Fruit fly (Drosophila melanogaster): ENCODE data around the gene yip2.

DNA sequence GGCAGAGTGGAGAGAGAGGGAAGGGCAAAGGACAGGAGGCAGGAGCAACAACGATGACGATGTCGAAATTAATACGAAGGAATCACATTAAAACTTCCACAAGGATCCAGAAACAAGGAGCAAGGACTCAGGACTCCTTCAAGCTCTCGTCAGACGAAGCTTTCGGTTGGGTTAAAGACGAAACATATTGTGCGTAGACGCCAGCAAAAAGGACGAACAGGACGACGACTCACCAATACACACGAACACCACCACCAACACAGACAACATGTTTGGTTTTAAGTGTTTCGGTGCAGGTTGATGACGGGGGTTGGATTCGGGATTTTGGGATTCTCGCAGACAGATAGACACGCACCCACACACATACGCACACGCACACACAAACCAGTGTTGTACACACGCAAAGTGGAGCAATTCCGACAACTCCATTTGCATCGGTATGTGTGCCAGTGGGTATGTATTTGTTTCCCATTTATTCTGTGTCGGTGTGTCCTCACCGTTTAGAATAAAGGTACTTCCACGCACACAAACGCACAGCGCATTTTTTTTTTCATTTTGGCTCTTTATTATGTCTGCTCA, 32.6 kb upstream of the yip2 start:
- TF ChIP-seq CG16779 (tag; optimal IDR thresholded peaks at IDR 0.05) (no peak), Blimp-1 (GFP tag; optimal IDR thresholded peaks at IDR 0.05) (no peak), svp (GFP tag) (no peak), fkh (GFP tag; optimal IDR thresholded peaks at IDR 0.05) (no peak)

Data from whole organism, prepupa.